Worm (Caenorhabditis elegans) whole organism, L4/young adult: ENCODE results near the gene Y43F8B.2.

Source experiments
- W03F9.2 ChIP-seq: fragments of 150-350 bp; optimal IDR thresholded peaks from 2 replicates; lab custom pipeline; 2014; ENCODE audit warnings: missing biosample characterization, missing genetic modification characterization
- dao-5 ChIP-seq: sonication (generic microtip); optimal IDR thresholded peaks from 2 replicates; lab custom pipeline; 2016; ENCODE audit warnings: missing genotype, missing genetic modification characterization, moderate library complexity, missing compliant biosample characterization
- him-1 ChIP-seq: sonication (generic microtip); optimal IDR thresholded peaks from 2 replicates; lab custom pipeline; 2016; ENCODE audit warnings: missing genotype, missing genetic modification reagents, missing genetic modification characterization, missing compliant biosample characterization

- TF ChIP-seq him-1 (tag; lab: Kevin White, UChicago) = no peak
- no peak for TF ChIP-seq dao-5 (tag; lab: Kevin White, UChicago)
- no peak for TF ChIP-seq W03F9.2 (tag; lab: Kevin White, UChicago)
These were observed 58.9 kb downstream of the Y43F8B.2 start, which contains the start of gene Y43F8B.10 for ce11 chrV:19473842-19474514.
